Worm (Caenorhabditis elegans): Measurements from ENCODE around the gene gyg-1.

Gene gyg-1

ce11 chrX:3534218-3534617 lies 3.2 kb upstream of the gyg-1 start:
- peak; percentile 42 for TF ChIP-seq hlh-1 (tag; optimal IDR thresholded peaks at IDR 0.05)
- no peak for TF ChIP-seq elt-3 (tag; optimal IDR thresholded peaks at IDR 0.05)

ce11 chrX:3535505-3535904 lies 1.9 kb upstream of the gyg-1 start:
- TF ChIP-seq ces-1 (GFP tag; optimal IDR thresholded peaks at IDR 0.05), result peak; percentile 56
- TF ChIP-seq mls-2 (tag; optimal IDR thresholded peaks at IDR 0.05), result no peak

ce11 chrX:3536302-3537251 lies 858 bp upstream of the gyg-1 start:
- TF ChIP-seq hlh-1 (tag; optimal IDR thresholded peaks at IDR 0.05) (peak; percentile 79), nhr-76 (tag; optimal IDR thresholded peaks at IDR 0.05) (no peak), zip-8 (tag; optimal IDR thresholded peaks at IDR 0.05) (no peak), unc-120 (tag; optimal IDR thresholded peaks at IDR 0.05; ENCODE audit: poor library complexity, severe bottlenecking) (peak; percentile 38), nhr-28 (tag; optimal IDR thresholded peaks at IDR 0.05) (no peak), lin-13 (tag; optimal IDR thresholded peaks at IDR 0.05) (no peak), sem-2 (GFP tag; optimal IDR thresholded peaks at IDR 0.05) (no peak), ceh-43 (GFP tag; optimal IDR thresholded peaks at IDR 0.05) (no peak), unc-62 (GFP tag; optimal IDR thresholded peaks at IDR 0.05) (peak; percentile 36), sptf-1 (tag; optimal IDR thresholded peaks at IDR 0.05) (no peak), lsy-2 (tag; optimal IDR thresholded peaks at IDR 0.05) (no peak), ham-2 (GFP tag; optimal IDR thresholded peaks at IDR 0.05) (no peak)

- TF ChIP-seq ham-2 (GFP tag; optimal IDR thresholded peaks at IDR 0.05) (no peak), cnd-1 (tag; optimal IDR thresholded peaks at IDR 0.05) (no peak), unc-39 (tag; optimal IDR thresholded peaks at IDR 0.05) (no peak), ces-1 (GFP tag; optimal IDR thresholded peaks at IDR 0.05) (no peak), ztf-11 (tag; optimal IDR thresholded peaks at IDR 0.05) (no peak), ceh-83 (GFP tag; optimal IDR thresholded peaks at IDR 0.05) (no peak), unc-62 (GFP tag; optimal IDR thresholded peaks at IDR 0.05) (no peak), ceh-39 (tag; optimal IDR thresholded peaks at IDR 0.05) (no peak), lin-32 (GFP tag; optimal IDR thresholded peaks at IDR 0.05) (no peak), hlh-1 (tag; optimal IDR thresholded peaks at IDR 0.05) (no peak), elt-3 (tag; optimal IDR thresholded peaks at IDR 0.05) (no peak), M03D4.4 (tag; optimal IDR thresholded peaks at IDR 0.05) (no peak), ceh-43 (GFP tag; optimal IDR thresholded peaks at IDR 0.05) (no peak), unc-120 (tag; optimal IDR thresholded peaks at IDR 0.05; ENCODE audit: poor library complexity, severe bottlenecking) (no peak), nhr-12 (tag; optimal IDR thresholded peaks at IDR 0.05) (no peak), mls-2 (tag; optimal IDR thresholded peaks at IDR 0.05) (no peak), snpc-4 (tag; optimal IDR thresholded peaks at IDR 0.05) (no peak), mep-1 (tag; optimal IDR thresholded peaks at IDR 0.05) (no peak)
These were observed 632 bp downstream of the gyg-1 start for ce11 chrX:3538067-3538466.

ce11 chrX:3540861-3541260 lies 3.4 kb downstream of the gyg-1 start:
- no peak for TF ChIP-seq snpc-4 (tag; optimal IDR thresholded peaks at IDR 0.05)
- TF ChIP-seq flh-1 (GFP tag; optimal IDR thresholded peaks at IDR 0.05), result no peak
- TF ChIP-seq cnd-1 (tag; optimal IDR thresholded peaks at IDR 0.05), result peak; percentile 39
- peak; percentile 17 for TF ChIP-seq drap-1 (GFP tag; optimal IDR thresholded peaks at IDR 0.05)
- TF ChIP-seq ceh-39 (tag; optimal IDR thresholded peaks at IDR 0.05), result no peak
- TF ChIP-seq pha-4 (tag; optimal IDR thresholded peaks at IDR 0.05), result peak; percentile 31
- no peak for TF ChIP-seq mab-5 (tag; optimal IDR thresholded peaks at IDR 0.05)
- TF ChIP-seq bed-3 (GFP tag; optimal IDR thresholded peaks at IDR 0.05), result no peak
- TF ChIP-seq unc-39 (tag; optimal IDR thresholded peaks at IDR 0.05), result no peak
- no peak for TF ChIP-seq sem-2 (GFP tag; optimal IDR thresholded peaks at IDR 0.05)
- TF ChIP-seq ztf-11 (tag; optimal IDR thresholded peaks at IDR 0.05), result no peak
- no peak for TF ChIP-seq elt-3 (tag; optimal IDR thresholded peaks at IDR 0.05)
- no peak for TF ChIP-seq ceh-83 (GFP tag; optimal IDR thresholded peaks at IDR 0.05)
- TF ChIP-seq ham-2 (GFP tag; optimal IDR thresholded peaks at IDR 0.05), result peak; percentile 43
- TF ChIP-seq ceh-43 (GFP tag; optimal IDR thresholded peaks at IDR 0.05), result no peak
- TF ChIP-seq nhr-237 (tag; optimal IDR thresholded peaks at IDR 0.05), result no peak
- TF ChIP-seq blmp-1 (tag; optimal IDR thresholded peaks at IDR 0.05), result no peak
- peak; percentile 37 for TF ChIP-seq mep-1 (tag; optimal IDR thresholded peaks at IDR 0.05)
- peak; percentile 82 for TF ChIP-seq nhr-2 (tag; optimal IDR thresholded peaks at IDR 0.05)
- TF ChIP-seq elt-1 (tag; optimal IDR thresholded peaks at IDR 0.05; ENCODE audit: borderline replicate concordance, insufficient read depth), result peak; percentile 13
- peak; percentile 41 for TF ChIP-seq mls-2 (tag; optimal IDR thresholded peaks at IDR 0.05)
- no peak for TF ChIP-seq nhr-28 (tag; optimal IDR thresholded peaks at IDR 0.05)
- no peak for TF ChIP-seq zip-8 (tag; optimal IDR thresholded peaks at IDR 0.05)
- peak; percentile 51 for TF ChIP-seq hlh-1 (tag; optimal IDR thresholded peaks at IDR 0.05)
- TF ChIP-seq lin-13 (tag; optimal IDR thresholded peaks at IDR 0.05), result peak; percentile 28
- no peak for TF ChIP-seq lsy-2 (tag; optimal IDR thresholded peaks at IDR 0.05)
- peak; percentile 55 for TF ChIP-seq unc-62 (GFP tag; optimal IDR thresholded peaks at IDR 0.05)
- TF ChIP-seq sptf-1 (tag; optimal IDR thresholded peaks at IDR 0.05), result no peak
- no peak for TF ChIP-seq nhr-76 (tag; optimal IDR thresholded peaks at IDR 0.05)
- no peak for TF ChIP-seq tbx-8 (GFP tag; optimal IDR thresholded peaks at IDR 0.05)
- TF ChIP-seq lin-32 (GFP tag; optimal IDR thresholded peaks at IDR 0.05), result no peak
- peak; percentile 73 for TF ChIP-seq unc-120 (tag; optimal IDR thresholded peaks at IDR 0.05; ENCODE audit: poor library complexity, severe bottlenecking)
- TF ChIP-seq ces-1 (GFP tag; optimal IDR thresholded peaks at IDR 0.05), result peak; percentile 33
- TF ChIP-seq M03D4.4 (tag; optimal IDR thresholded peaks at IDR 0.05), result peak; percentile 24
- TF ChIP-seq nhr-12 (tag; optimal IDR thresholded peaks at IDR 0.05), result no peak
